Worm (Caenorhabditis elegans): ENCODE results near the gene ins-15.
A peak's percentile ranks its signal among the peaks of the same experiment; 100 is the strongest.

DNA sequence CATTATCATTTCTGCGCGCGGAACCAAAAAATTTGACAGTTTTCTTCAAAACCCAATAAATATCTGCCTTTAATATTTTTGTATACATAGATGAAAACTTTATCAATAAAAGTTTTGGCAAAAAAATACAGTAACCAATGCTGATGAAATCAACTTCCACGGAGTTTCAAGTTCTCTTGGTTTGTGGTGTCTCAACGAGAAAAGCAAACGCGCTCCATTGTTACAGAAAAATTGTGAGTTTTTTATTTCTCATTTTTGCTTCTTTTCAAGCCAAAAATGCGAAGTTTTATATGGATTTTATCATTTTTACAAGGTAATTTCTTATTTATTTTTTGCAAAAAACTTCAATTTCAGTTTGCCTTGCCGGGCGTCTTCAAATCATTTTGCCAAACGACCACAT, 9.9 kb downstream of the ins-15 start, which contains the start of gene T14B4.3:
- TF ChIP-seq unc-62 (GFP tag; optimal IDR thresholded peaks at IDR 0.05), result no peak
- TF ChIP-seq nhr-237 (tag; optimal IDR thresholded peaks at IDR 0.05), result no peak
- TF ChIP-seq elt-3 (tag; optimal IDR thresholded peaks at IDR 0.05), result no peak
- no peak for TF ChIP-seq lin-13 (tag; optimal IDR thresholded peaks at IDR 0.05)
- TF ChIP-seq nhr-76 (tag; optimal IDR thresholded peaks at IDR 0.05), result no peak
- TF ChIP-seq nhr-12 (tag; optimal IDR thresholded peaks at IDR 0.05), result no peak
- TF ChIP-seq lsy-2 (tag; optimal IDR thresholded peaks at IDR 0.05), result peak; percentile 83

Data from whole organism, mixed stage, embryonic.